Worm (Caenorhabditis elegans): ENCODE data around the gene srbc-71.

DNA sequence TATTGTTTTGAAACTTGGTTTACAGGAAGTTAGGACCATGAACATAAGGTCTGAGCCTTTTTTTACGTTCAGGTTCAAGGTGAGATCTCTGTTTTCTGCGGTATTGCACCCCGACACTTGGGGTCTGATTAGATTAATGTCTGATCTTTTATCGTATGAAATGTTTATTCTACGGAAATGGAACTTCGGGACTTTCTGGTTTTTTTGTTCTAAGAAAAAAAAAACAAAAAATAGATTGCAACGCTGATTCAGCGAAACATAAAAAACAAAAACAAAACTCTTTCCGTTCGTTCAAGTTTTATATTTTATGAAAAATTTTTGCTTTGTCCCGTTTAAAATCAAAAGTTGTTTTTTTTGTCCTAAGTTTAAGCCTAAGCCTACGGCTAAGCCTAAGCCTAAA is 39.5 kb upstream of the srbc-71 start, which contains the start of gene F36A4.5:
- TF ChIP-seq Y53G8AR.9 (GFP tag; conservative IDR thresholded peaks at IDR 0.05) (no peak), Y67H2A.10 (GFP tag; conservative IDR thresholded peaks at IDR 0.05) (no peak), F55B11.4 (tag; optimal IDR thresholded peaks at IDR 0.05; ENCODE audit: borderline replicate concordance, insufficient read depth) (no peak), cebp-1 (GFP tag; IDR thresholded peaks at IDR 0.05) (no peak), cebp-1 (tag; optimal IDR thresholded peaks at IDR 0.05) (no peak), unc-62 (GFP tag; optimal IDR thresholded peaks at IDR 0.05) (no peak), lir-1 (GFP tag; conservative IDR thresholded peaks at IDR 0.05) (no peak), ets-4 (GFP tag; optimal IDR thresholded peaks at IDR 0.05) (no peak), mcd-1 (GFP tag; IDR thresholded peaks at IDR 0.05) (no peak), pha-4 (tag; optimal IDR thresholded peaks at IDR 0.05) (no peak), sea-2 (GFP tag; IDR thresholded peaks at IDR 0.05) (no peak)

Measured in whole organism, young adult.